Worm (Caenorhabditis elegans) whole organism, late embryonic: ENCODE data around the gene gmpr-1.

Experiments
- F13H6.1 ChIP-seq: sonication (generic microtip); optimal IDR thresholded peaks from 2 replicates; lab custom pipeline; 2016; ENCODE audit warnings: missing genetic modification characterization, missing compliant biosample characterization
- ama-1 ChIP-seq: fragments of 150-350 bp; optimal IDR thresholded peaks from 2 replicates; lab custom pipeline; 2014
- ceh-18 ChIP-seq: sonication (generic microtip); optimal IDR thresholded peaks from 2 replicates; lab custom pipeline; 2016; ENCODE audit warnings: missing genetic modification characterization, missing compliant biosample characterization
- elt-2 ChIP-seq: sonication (generic microtip); optimal IDR thresholded peaks from 2 replicates; lab custom pipeline; 2016; ENCODE audit warnings: missing genetic modification reagents, missing genetic modification characterization, missing compliant biosample characterization
- ets-4 ChIP-seq: sonication (generic microtip); optimal IDR thresholded peaks from 2 replicates; lab custom pipeline; 2016; ENCODE audit warnings: missing genetic modification characterization, missing compliant biosample characterization
- fkh-10 ChIP-seq: fragments of 150-350 bp; optimal IDR thresholded peaks from 2 replicates; lab custom pipeline; 2014; ENCODE audit warnings: missing biosample characterization, missing genetic modification reagents, missing genetic modification characterization
- hlh-8 ChIP-seq: sonication (generic microtip); optimal IDR thresholded peaks from 2 replicates; lab custom pipeline; 2016; ENCODE audit warnings: missing genotype, missing genetic modification characterization, missing compliant biosample characterization
- pat-9 ChIP-seq: fragments of 200-800 bp; sonication (Bioruptor generic); optimal IDR thresholded peaks from 2 replicates; lab custom pipeline; 2018; ENCODE audit warnings: mild to moderate bottlenecking, missing genetic modification characterization, moderate library complexity, missing compliant biosample characterization
- pqm-1 ChIP-seq: sonication (generic microtip); optimal IDR thresholded peaks from 2 replicates; lab custom pipeline; 2016; ENCODE audit warnings: missing genetic modification characterization, missing compliant biosample characterization
- tbx-2 ChIP-seq: sonication (generic microtip); optimal IDR thresholded peaks from 2 replicates; lab custom pipeline; 2016; ENCODE audit warnings: missing genetic modification characterization, missing compliant biosample characterization
- ttx-3 ChIP-seq: sonication (generic microtip); optimal IDR thresholded peaks from 2 replicates; lab custom pipeline; 2016; ENCODE audit warnings: missing genetic modification reagents, missing genetic modification characterization, missing compliant biosample characterization

ce11 chrV:4330820-4331219 lies 40.4 kb downstream of the gmpr-1 start:
- TF ChIP-seq pqm-1 (tag; lab: Kevin White, UChicago) (no peak), pat-9 (tag; lab: Kevin White, UChicago) (no peak), F13H6.1 (tag; lab: Kevin White, UChicago) (no peak), ets-4 (tag; lab: Kevin White, UChicago) (no peak), ttx-3 (tag; lab: Kevin White, UChicago) (no peak), fkh-10 (GFP tag; lab: Kevin White, UChicago) (no peak), ama-1 (lab: Kevin White, UChicago) (no peak), elt-2 (tag; lab: Kevin White, UChicago) (no peak), hlh-8 (tag; lab: Kevin White, UChicago) (no peak), tbx-2 (tag; lab: Kevin White, UChicago) (no peak), ceh-18 (tag; lab: Kevin White, UChicago) (no peak)
